Fruit fly (Drosophila melanogaster) S2 (cell line): ENCODE data around the gene EMC2B.

Experiments
- CG8478 ChIP-seq: fragments of >200 bp; optimal IDR thresholded peaks from 2 replicates; lab custom pipeline; 2018
- CTCF ChIP-seq, 2 experiments: fragments of >200 bp; optimal IDR thresholded peaks; 2 replicates each; lab custom pipeline; 2018

- TF ChIP-seq CTCF (optimal IDR thresholded peaks at IDR 0.05; lab: Kevin White, UChicago) (no peak), CG8478 (lab: Kevin White, UChicago) (no peak)
Measured at dm6 chr3R:16980958-16981623, 10.6 kb downstream of the EMC2B start.
